Fruit fly (Drosophila melanogaster) whole organism, embryonic: ENCODE measurements around the gene Hip14.

Source experiments
- ATbp ChIP-seq: fragments of 200-800 bp; sonication (Bioruptor generic); optimal IDR thresholded peaks from 2 replicates; lab custom pipeline; 2017; ENCODE audit warnings: missing biosample characterization, mild to moderate bottlenecking, missing genetic modification characterization, missing genetic modification reagents
- Atf6 ChIP-seq: fragments of 200-800 bp; sonication (Bioruptor generic); IDR thresholded peaks from 2 replicates; pipeline ENCODE4 v1.3.6; 2022; ENCODE audit warnings: missing biosample characterization, missing genetic modification characterization
- Bdp1 ChIP-seq: fragments of 200-800 bp; sonication (Bioruptor generic); optimal IDR thresholded peaks from 3 replicates; lab custom pipeline; 2016; ENCODE audit warnings: missing biosample characterization, missing genetic modification characterization
- BtbVII ChIP-seq: fragments of 200-800 bp; sonication (Bioruptor generic); optimal IDR thresholded peaks from 3 replicates; lab custom pipeline; 2017; ENCODE audit warnings: missing biosample characterization, mild to moderate bottlenecking, missing genetic modification characterization
- CG10147 ChIP-seq: fragments of 200-800 bp; sonication (Bioruptor generic); optimal IDR thresholded peaks from 2 replicates; lab custom pipeline; 2019; ENCODE audit warnings: missing biosample characterization, mild to moderate bottlenecking, missing genetic modification characterization, moderate library complexity
- CG10979 ChIP-seq: fragments of 200-800 bp; sonication (Bioruptor generic); optimal IDR thresholded peaks from 2 replicates; lab custom pipeline; 2018; ENCODE audit warnings: missing biosample characterization, mild to moderate bottlenecking, missing genetic modification characterization, moderate library complexity
- CG11723 ChIP-seq: fragments of 200-800 bp; sonication (Bioruptor generic); optimal IDR thresholded peaks from 2 replicates; lab custom pipeline; 2017; ENCODE audit warnings: missing biosample characterization, mild to moderate bottlenecking, missing genetic modification characterization
- CG12155 ChIP-seq: fragments of 200-800 bp; sonication (Bioruptor generic); optimal IDR thresholded peaks from 3 replicates; lab custom pipeline; 2016; ENCODE audit warnings: missing biosample characterization, missing genetic modification characterization
- CG14014 ChIP-seq: fragments of 200-800 bp; sonication (Bioruptor generic); IDR thresholded peaks from 2 replicates; pipeline ENCODE4 v1.3.6; 2022; ENCODE audit warnings: missing biosample characterization, missing genetic modification characterization
- CG14050 ChIP-seq: fragments of 200-800 bp; sonication (Bioruptor generic); IDR thresholded peaks from 3 replicates; pipeline ENCODE4 v1.3.6; 2022; ENCODE audit warnings: missing biosample characterization, missing genetic modification characterization
- CG17385 ChIP-seq: fragments of 200-800 bp; sonication (Bioruptor generic); optimal IDR thresholded peaks from 3 replicates; lab custom pipeline; 2018; ENCODE audit warnings: missing biosample characterization, mild to moderate bottlenecking, missing genetic modification characterization
- CG1792 ChIP-seq: fragments of 200-800 bp; sonication (Bioruptor generic); optimal IDR thresholded peaks from 2 replicates; lab custom pipeline; 2016; ENCODE audit warnings: missing biosample characterization, missing genetic modification characterization
- CG18262 ChIP-seq: fragments of 200-800 bp; optimal IDR thresholded peaks from 3 replicates; lab custom pipeline; 2019; ENCODE audit warnings: missing biosample characterization, mild to moderate bottlenecking, missing genetic modification characterization, moderate library complexity
- CG3065 ChIP-seq: fragments of 200-800 bp; sonication (Bioruptor generic); optimal IDR thresholded peaks from 2 replicates; lab custom pipeline; 2016; ENCODE audit warnings: missing biosample characterization, missing genetic modification characterization
- CG31365 ChIP-seq: fragments of 200-800 bp; sonication (Bioruptor generic); optimal IDR thresholded peaks from 2 replicates; lab custom pipeline; 2018; ENCODE audit warnings: missing biosample characterization, mild to moderate bottlenecking, missing genetic modification characterization
- CG5245 ChIP-seq: fragments of 200-800 bp; sonication (Bioruptor generic); optimal IDR thresholded peaks from 3 replicates; lab custom pipeline; 2016; ENCODE audit warnings: missing biosample characterization, missing genetic modification characterization
- CG5953 ChIP-seq: fragments of 200-800 bp; sonication (Bioruptor generic); IDR thresholded peaks from 2 replicates; pipeline ENCODE4 v1.3.6; 2022; ENCODE audit warnings: missing biosample characterization, missing genetic modification characterization
- CG6254 ChIP-seq: fragments of 200-800 bp; sonication (Bioruptor generic); optimal IDR thresholded peaks from 3 replicates; lab custom pipeline; 2017; ENCODE audit warnings: mild to moderate bottlenecking, missing biosample characterization, missing genetic modification reagents, missing genetic modification characterization
- CG6765 ChIP-seq: fragments of 200-800 bp; sonication (Bioruptor generic); optimal IDR thresholded peaks from 3 replicates; lab custom pipeline; 2017; ENCODE audit warnings: missing biosample characterization, mild to moderate bottlenecking, missing genetic modification characterization
- CG6854 ChIP-seq: fragments of 200-800 bp; sonication (Bioruptor generic); optimal IDR thresholded peaks from 3 replicates; lab custom pipeline; 2017; ENCODE audit warnings: missing biosample characterization, mild to moderate bottlenecking, missing genetic modification characterization
- CG8924 ChIP-seq: fragments of 200-800 bp; optimal IDR thresholded peaks from 3 replicates; lab custom pipeline; 2019; ENCODE audit warnings: missing biosample characterization, mild to moderate bottlenecking, missing genetic modification characterization, moderate library complexity
- CG9609 ChIP-seq: fragments of 200-800 bp; sonication (Bioruptor generic); optimal IDR thresholded peaks from 3 replicates; lab custom pipeline; 2016; ENCODE audit warnings: missing biosample characterization, missing genetic modification characterization
- CHES-1-like ChIP-seq: fragments of 200-800 bp; sonication (Bioruptor generic); optimal IDR thresholded peaks from 2 replicates; lab custom pipeline; 2016; ENCODE audit warnings: missing biosample characterization, missing genetic modification characterization
- CTCF ChIP-seq: fragments of 200-800 bp; sonication (Bioruptor generic); optimal IDR thresholded peaks from 2 replicates; lab custom pipeline; 2017; ENCODE audit warnings: missing biosample characterization, mild to moderate bottlenecking, missing genetic modification characterization, moderate library complexity
- Dbx ChIP-seq: fragments of 200-800 bp; sonication (Bioruptor generic); IDR thresholded peaks from 3 replicates; pipeline ENCODE4 v1.3.6; 2022; ENCODE audit warnings: missing biosample characterization, missing genetic modification characterization
- Elba2 ChIP-seq: fragments of 200-800 bp; sonication (Bioruptor generic); optimal IDR thresholded peaks from 3 replicates; lab custom pipeline; 2016; ENCODE audit warnings: missing biosample characterization, missing genetic modification characterization
- Ets97D ChIP-seq: fragments of 200-800 bp; sonication (Bioruptor generic); optimal IDR thresholded peaks from 3 replicates; lab custom pipeline; 2016; ENCODE audit warnings: missing biosample characterization, missing genetic modification characterization
- Fer1 ChIP-seq: fragments of 200-800 bp; sonication (Bioruptor generic); optimal IDR thresholded peaks from 2 replicates; lab custom pipeline; 2017; ENCODE audit warnings: missing biosample characterization, mild to moderate bottlenecking, missing genetic modification characterization
- HLH54F ChIP-seq: fragments of 200-800 bp; sonication (Bioruptor generic); optimal IDR thresholded peaks from 3 replicates; lab custom pipeline; 2016; ENCODE audit warnings: missing biosample characterization, missing genetic modification characterization
- Hey ChIP-seq: fragments of 200-800 bp; sonication (Bioruptor generic); optimal IDR thresholded peaks from 3 replicates; lab custom pipeline; 2018; ENCODE audit warnings: missing biosample characterization, mild to moderate bottlenecking, missing genetic modification characterization
- Hr3 ChIP-seq: fragments of 200-800 bp; sonication (Bioruptor generic); optimal IDR thresholded peaks from 3 replicates; lab custom pipeline; 2016; ENCODE audit warnings: missing biosample characterization, missing genetic modification characterization
- Myb ChIP-seq: fragments of 200-800 bp; sonication (Bioruptor generic); optimal IDR thresholded peaks from 2 replicates; lab custom pipeline; 2016; ENCODE audit warnings: missing biosample characterization, missing genetic modification characterization
- Rfx ChIP-seq: fragments of 200-800 bp; sonication (Bioruptor generic); IDR thresholded peaks from 2 replicates; pipeline ENCODE4 v1.3.6; 2022; ENCODE audit warnings: missing biosample characterization, missing genetic modification characterization
- Sox102F ChIP-seq: fragments of 200-800 bp; sonication (Bioruptor generic); optimal IDR thresholded peaks from 2 replicates; lab custom pipeline; 2018; ENCODE audit warnings: missing biosample characterization, mild to moderate bottlenecking, missing genetic modification characterization, moderate library complexity
- Sry-δ ChIP-seq: fragments of 200-800 bp; sonication (Bioruptor generic); optimal IDR thresholded peaks from 2 replicates; lab custom pipeline; 2016; ENCODE audit warnings: missing biosample characterization, missing genetic modification characterization
- chm ChIP-seq: fragments of 200-800 bp; sonication (Bioruptor generic); IDR thresholded peaks from 2 replicates; pipeline ENCODE4 v1.3.6; 2022; ENCODE audit warnings: missing biosample characterization, missing genetic modification characterization
- dmrt11E ChIP-seq: fragments of 200-800 bp; sonication (Bioruptor generic); optimal IDR thresholded peaks from 3 replicates; lab custom pipeline; 2018; ENCODE audit warnings: missing biosample characterization, mild to moderate bottlenecking, missing genetic modification characterization, moderate library complexity
- dysf ChIP-seq: fragments of 200-800 bp; sonication (Bioruptor generic); IDR thresholded peaks from 3 replicates; pipeline ENCODE4 v1.3.6; 2022; ENCODE audit warnings: missing biosample characterization, missing genetic modification characterization
- ewg ChIP-seq: fragments of 200-800 bp; sonication (Bioruptor generic); optimal IDR thresholded peaks from 3 replicates; lab custom pipeline; 2017; ENCODE audit warnings: mild to moderate bottlenecking, missing biosample characterization, missing genetic modification reagents, missing genetic modification characterization
- fu2 ChIP-seq: fragments of 200-800 bp; sonication (Bioruptor generic); optimal IDR thresholded peaks from 2 replicates; lab custom pipeline; 2016; ENCODE audit warnings: missing biosample characterization, missing genetic modification characterization
- grau ChIP-seq: fragments of 200-800 bp; optimal IDR thresholded peaks from 3 replicates; lab custom pipeline; 2019; ENCODE audit warnings: missing biosample characterization, mild to moderate bottlenecking, missing genetic modification characterization, moderate library complexity
- grn ChIP-seq: fragments of 200-800 bp; sonication (Bioruptor generic); optimal IDR thresholded peaks from 3 replicates; lab custom pipeline; 2017; ENCODE audit warnings: missing biosample characterization, missing genetic modification characterization
- inv ChIP-seq: fragments of 200-800 bp; sonication (Bioruptor generic); IDR thresholded peaks from 2 replicates; pipeline ENCODE4 v1.3.6; 2022; ENCODE audit warnings: missing biosample characterization, missing genetic modification characterization; ENCODE audit not compliant: partially characterized antibody
- kay ChIP-seq: fragments of 200-800 bp; sonication (Bioruptor generic); optimal IDR thresholded peaks from 2 replicates; lab custom pipeline; 2016; ENCODE audit warnings: missing biosample characterization, missing genetic modification characterization
- nau ChIP-seq: fragments of 200-800 bp; sonication (Bioruptor generic); optimal IDR thresholded peaks from 3 replicates; lab custom pipeline; 2017; ENCODE audit warnings: missing biosample characterization, mild to moderate bottlenecking, missing genetic modification characterization, missing genetic modification reagents
- pfk ChIP-seq: fragments of 200-800 bp; sonication (Bioruptor generic); optimal IDR thresholded peaks from 2 replicates; lab custom pipeline; 2018; ENCODE audit warnings: missing biosample characterization, mild to moderate bottlenecking, missing genetic modification characterization, moderate library complexity
- sima ChIP-seq: fragments of 200-800 bp; sonication (Bioruptor generic); optimal IDR thresholded peaks from 2 replicates; lab custom pipeline; 2016; ENCODE audit warnings: missing biosample characterization, missing genetic modification characterization
- tin ChIP-seq: fragments of 200-800 bp; sonication (Bioruptor generic); optimal IDR thresholded peaks from 3 replicates; lab custom pipeline; 2016; ENCODE audit warnings: missing biosample characterization, missing genetic modification characterization
- tll ChIP-seq, 2 experiments: fragments of 200-800 bp in 1 of 2; fragments of >200 bp in 1 of 2; sonication (Bioruptor generic) in 1 of 2; optimal IDR thresholded peaks; 2 replicates each; lab custom pipeline; 2017 to 2019; ENCODE audit warnings: missing biosample characterization in 2 of 2, missing genetic modification characterization in 2 of 2, mild to moderate bottlenecking in 1 of 2, moderate library complexity in 1 of 2
- unpg ChIP-seq: fragments of 200-800 bp; sonication (Bioruptor generic); optimal IDR thresholded peaks from 3 replicates; lab custom pipeline; 2018; ENCODE audit warnings: missing biosample characterization, mild to moderate bottlenecking, missing genetic modification characterization, moderate library complexity
- vnd ChIP-seq: fragments of 200-800 bp; sonication (Bioruptor generic); IDR thresholded peaks from 3 replicates; pipeline ENCODE4 v1.3.6; 2022; ENCODE audit warnings: missing biosample characterization, missing genetic modification characterization; ENCODE audit not compliant: partially characterized antibody

Hip14 gene

dm6 chr3L:16023020-16023648, 35.1 kb downstream of the Hip14 start, which contains the start of gene Notum (continued):
- TF ChIP-seq CG10147 (GFP tag; lab: Kevin White, UChicago) (no peak), CG31365 (tag; lab: Kevin White, UChicago) (no peak), Atf6 (GFP tag; lab: Robert Waterston, UW) (no peak), CG14014 (no peak), pfk (no peak), Fer1 (GFP tag; lab: Kevin White, UChicago) (no peak), unpg (GFP tag; lab: Kevin White, UChicago) (no peak), CG14050 (GFP tag; lab: Robert Waterston, UW) (no peak), CG6854 (GFP tag; lab: Kevin White, UChicago) (no peak), inv (GFP tag; lab: Robert Waterston, UW) (no peak), dysf (GFP tag; lab: Robert Waterston, UW) (no peak), dmrt11E (tag; lab: Kevin White, UChicago) (no peak), CTCF (GFP tag; lab: Kevin White, UChicago) (no peak), sima (GFP tag; lab: Kevin White, UChicago) (no peak), tll (GFP tag; optimal IDR thresholded peaks at IDR 0.05; lab: Kevin White, UChicago) (no peak), Elba2 (no peak), CG8924 (no peak), CG5245 (GFP tag; lab: Kevin White, UChicago) (no peak), CG6765 (GFP tag; lab: Kevin White, UChicago) (no peak), Hr3 (GFP tag; lab: Kevin White, UChicago) (no peak), CG3065 (GFP tag; lab: Kevin White, UChicago) (no peak), CG18262 (no peak), HLH54F (no peak), Hey (tag; lab: Kevin White, UChicago) (no peak), tin (GFP tag; lab: Kevin White, UChicago) (no peak), CG10979 (tag; lab: Kevin White, UChicago) (no peak), ATbp (GFP tag; lab: Kevin White, UChicago) (no peak), CG9609 (GFP tag; lab: Kevin White, UChicago) (no peak), chm (GFP tag; lab: Robert Waterston, UW) (0 out of 2 replicates have a peak, but pooled peaks have one; percentile 37), CG12155 (GFP tag; lab: Kevin White, UChicago) (no peak), Dbx (GFP tag; lab: Robert Waterston, UW) (no peak), BtbVII (no peak), grau (tag; lab: Kevin White, UChicago) (no peak), ewg (no peak), grn (GFP tag; lab: Kevin White, UChicago) (peak; percentile 27), Myb (GFP tag; lab: Kevin White, UChicago) (no peak), Bdp1 (GFP tag; lab: Kevin White, UChicago) (no peak), CHES-1-like (GFP tag; lab: Kevin White, UChicago) (no peak), Rfx (no peak), kay (GFP tag; lab: Kevin White, UChicago) (no peak), CG11723 (GFP tag; lab: Kevin White, UChicago) (no peak), Sry-δ (GFP tag; lab: Kevin White, UChicago) (no peak), Sox102F (no peak), fu2 (GFP tag; lab: Kevin White, UChicago) (no peak), CG5953 (GFP tag; lab: Robert Waterston, UW) (no peak), Ets97D (GFP tag; lab: Kevin White, UChicago) (no peak), vnd (no peak), nau (no peak), CG17385 (GFP tag; lab: Kevin White, UChicago) (no peak), CG6254 (GFP tag; lab: Kevin White, UChicago) (no peak), CG1792 (GFP tag; lab: Kevin White, UChicago) (no peak)
